Fruit fly (Drosophila melanogaster) whole organism, adult: ENCODE measurements around the gene CG42728.

Experiments used
- CG11617 ChIP-seq: fragments of 200-800 bp; sonication (Bioruptor generic); optimal IDR thresholded peaks from 2 replicates; lab custom pipeline; 2017; ENCODE audit warnings: mild to moderate bottlenecking, missing biosample characterization, missing genetic modification reagents, missing genetic modification characterization
- CG12768 ChIP-seq: fragments of 200-800 bp; sonication (Bioruptor generic); optimal IDR thresholded peaks from 2 replicates; lab custom pipeline; 2017; ENCODE audit warnings: missing biosample characterization, missing genetic modification characterization, mild to moderate bottlenecking, moderate library complexity, missing genetic modification reagents
- CG14711 ChIP-seq: fragments of 200-800 bp; sonication (Bioruptor generic); optimal IDR thresholded peaks from 2 replicates; lab custom pipeline; 2018; ENCODE audit warnings: missing biosample characterization, mild to moderate bottlenecking, missing genetic modification characterization, moderate library complexity
- CG1620 ChIP-seq: fragments of 200-800 bp; sonication (Bioruptor generic); optimal IDR thresholded peaks from 2 replicates; lab custom pipeline; 2016; ENCODE audit warnings: missing biosample characterization, missing genetic modification characterization
- CG33017 ChIP-seq: fragments of 200-800 bp; sonication (Bioruptor generic); optimal IDR thresholded peaks from 2 replicates; lab custom pipeline; 2018; ENCODE audit warnings: missing biosample characterization, mild to moderate bottlenecking, missing genetic modification characterization, moderate library complexity
- CG5204 ChIP-seq: fragments of 200-800 bp; sonication (Bioruptor generic); optimal IDR thresholded peaks from 2 replicates; lab custom pipeline; 2016; ENCODE audit warnings: missing biosample characterization, missing genetic modification characterization
- CG7045 ChIP-seq: fragments of 200-800 bp; sonication (Bioruptor generic); optimal IDR thresholded peaks from 2 replicates; lab custom pipeline; 2017; ENCODE audit warnings: missing biosample characterization, mild to moderate bottlenecking, missing genetic modification characterization
- CG7101 ChIP-seq: fragments of 200-800 bp; sonication (Bioruptor generic); optimal IDR thresholded peaks from 2 replicates; lab custom pipeline; 2018; ENCODE audit warnings: missing biosample characterization, mild to moderate bottlenecking, missing genetic modification characterization, moderate library complexity
- Clk ChIP-seq: fragments of 200-800 bp; sonication (Bioruptor generic); optimal IDR thresholded peaks from 2 replicates; lab custom pipeline; 2017; ENCODE audit warnings: missing biosample characterization, missing genetic modification characterization
- Crg-1 ChIP-seq: fragments of 200-800 bp; sonication (Bioruptor generic); optimal IDR thresholded peaks from 2 replicates; lab custom pipeline; 2016; ENCODE audit warnings: missing biosample characterization, missing genetic modification characterization
- Hr96 ChIP-seq: fragments of 200-800 bp; sonication (Bioruptor generic); optimal IDR thresholded peaks from 2 replicates; lab custom pipeline; 2016; ENCODE audit warnings: missing biosample characterization, missing genetic modification characterization
- Mnt ChIP-seq: fragments of 200-800 bp; sonication (Bioruptor generic); optimal IDR thresholded peaks from 2 replicates; lab custom pipeline; 2016; ENCODE audit warnings: missing biosample characterization, mild to moderate bottlenecking, missing genetic modification characterization
- bab1 ChIP-seq: fragments of 200-800 bp; sonication (Bioruptor generic); optimal IDR thresholded peaks from 3 replicates; lab custom pipeline; 2019; ENCODE audit warnings: missing biosample characterization, mild to moderate bottlenecking, missing genetic modification characterization, moderate library complexity
- cic ChIP-seq: fragments of 200-800 bp; sonication (Bioruptor generic); optimal IDR thresholded peaks from 2 replicates; lab custom pipeline; 2017; ENCODE audit warnings: missing biosample characterization, mild to moderate bottlenecking, missing genetic modification characterization, moderate library complexity
- cnc ChIP-seq, 2 experiments: fragments of >200 bp; optimal IDR thresholded peaks; 2 replicates each; lab custom pipeline; 2017
- kay ChIP-seq: fragments of 200-800 bp; sonication (Bioruptor generic); peaks from one replicate; lab custom pipeline; 2016; ENCODE audit warnings: missing biosample characterization, missing genetic modification characterization, borderline replicate concordance
- ovo ChIP-seq: fragments of 200-800 bp; sonication (Bioruptor generic); optimal IDR thresholded peaks from 2 replicates; lab custom pipeline; 2016; ENCODE audit warnings: missing biosample characterization, missing genetic modification characterization
- pad ChIP-seq: fragments of 200-800 bp; sonication (Bioruptor generic); optimal IDR thresholded peaks from 3 replicates; lab custom pipeline; 2017; ENCODE audit warnings: missing biosample characterization, missing genetic modification characterization, mild to moderate bottlenecking, moderate library complexity, missing genetic modification reagents
- tj ChIP-seq: fragments of 200-800 bp; sonication (Bioruptor generic); optimal IDR thresholded peaks from 3 replicates; lab custom pipeline; 2017; ENCODE audit warnings: missing biosample characterization, mild to moderate bottlenecking, missing genetic modification characterization, moderate library complexity
- toe ChIP-seq: fragments of 200-800 bp; sonication (Bioruptor generic); optimal IDR thresholded peaks from 2 replicates; lab custom pipeline; 2016; ENCODE audit warnings: missing biosample characterization, missing genetic modification characterization

Gene CG42728

DNA sequence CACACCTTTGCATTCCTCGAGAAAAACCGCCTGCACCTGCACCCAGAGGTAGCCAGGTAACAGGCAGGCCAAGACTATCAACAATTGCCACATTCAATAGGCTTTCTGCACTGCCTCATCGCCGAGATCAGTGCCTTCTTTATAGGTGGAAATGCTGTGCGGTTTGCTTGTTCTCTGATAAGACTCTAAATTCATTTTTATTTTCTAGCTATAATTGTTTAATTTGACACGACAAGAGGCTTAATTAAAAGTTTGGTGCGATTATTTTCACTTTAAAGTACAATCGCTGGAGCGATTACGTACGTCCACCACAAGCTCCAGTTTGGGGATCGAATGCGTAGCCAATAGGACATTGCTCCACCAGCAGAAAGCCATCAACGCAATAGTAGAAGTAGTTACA lies 580 bp downstream of the CG42728 start, which contains the start of gene CG42729:
Gene CG42729, minus strand, starts transcription at position 101 of the 400 bp plus-strand sequence.
- TF ChIP-seq CG1620 (GFP tag; lab: Kevin White, UChicago) (no peak), kay (GFP tag; lab: Kevin White, UChicago) (no peak), CG5204 (GFP tag; lab: Kevin White, UChicago) (no peak), pad (GFP tag; lab: Kevin White, UChicago) (no peak), toe (no peak), cic (GFP tag; lab: Kevin White, UChicago) (no peak), Mnt (GFP tag; lab: Kevin White, UChicago) (no peak), CG7045 (GFP tag; lab: Kevin White, UChicago) (no peak)

DNA sequence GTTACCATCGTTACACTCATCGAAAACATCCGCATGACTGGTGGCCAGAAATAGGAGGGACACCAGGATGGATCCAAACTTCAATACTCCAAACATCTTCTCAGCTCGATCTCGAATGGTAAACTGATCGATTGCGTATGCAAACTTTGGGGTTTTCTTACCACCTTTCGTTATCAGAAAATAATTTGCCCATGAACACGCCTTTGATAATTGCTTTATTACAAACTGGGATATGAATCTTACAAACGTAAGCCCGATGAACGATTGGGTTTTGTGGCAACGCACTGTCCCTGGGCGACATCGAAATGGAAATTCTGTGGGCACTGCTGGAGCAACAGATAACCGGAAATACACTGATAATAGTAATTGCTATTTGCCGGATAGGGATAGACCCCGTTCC lies 1.3 kb downstream of the CG42728 start, which contains the start of gene CG33985:
Gene CG33985, minus strand, starts transcription at position 101 of the 400 bp plus-strand sequence.
- TF ChIP-seq toe (no peak), Mnt (GFP tag; lab: Kevin White, UChicago) (no peak), CG12768 (GFP tag; lab: Kevin White, UChicago) (no peak), cic (GFP tag; lab: Kevin White, UChicago) (no peak), CG7045 (GFP tag; lab: Kevin White, UChicago) (no peak), CG5204 (GFP tag; lab: Kevin White, UChicago) (no peak), CG33017 (no peak), cnc (optimal IDR thresholded peaks at IDR 0.05; lab: Kevin White, UChicago) (no peak), pad (GFP tag; lab: Kevin White, UChicago) (no peak), CG7101 (tag; lab: Kevin White, UChicago) (no peak), bab1 (no peak), CG14711 (tag; lab: Kevin White, UChicago) (no peak), CG11617 (GFP tag; lab: Kevin White, UChicago) (no peak), tj (no peak), CG1620 (GFP tag; lab: Kevin White, UChicago) (no peak), kay (GFP tag; lab: Kevin White, UChicago) (no peak), Clk (GFP tag; lab: Kevin White, UChicago) (no peak), Crg-1 (GFP tag; lab: Kevin White, UChicago) (no peak), Hr96 (no peak), ovo (no peak)

DNA sequence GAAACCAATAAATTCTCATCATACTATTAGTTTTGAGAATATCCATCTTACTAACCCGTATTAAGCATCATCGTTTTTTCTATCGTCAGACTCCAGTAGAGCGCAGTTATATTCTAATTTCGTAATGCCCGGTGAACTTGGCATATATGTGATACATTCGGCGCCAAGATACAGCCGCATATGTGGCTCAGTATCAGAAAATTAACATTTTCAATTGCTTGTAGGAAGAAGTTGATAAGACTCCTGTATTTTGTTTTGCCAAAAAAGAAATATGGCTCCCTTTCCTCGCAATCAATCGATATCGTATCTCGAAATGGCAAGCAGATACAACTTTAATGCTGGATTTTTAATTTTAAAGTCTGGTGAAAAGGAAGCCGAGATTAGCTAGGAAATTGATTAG lies 2.8 kb downstream of the CG42728 start, which contains the start of gene CG33986:
Gene CG33986, minus strand, starts transcription at position 101 of the 400 bp plus-strand sequence.
- TF ChIP-seq CG1620 (GFP tag; lab: Kevin White, UChicago) = no peak
- TF ChIP-seq CG5204 (GFP tag; lab: Kevin White, UChicago) = no peak

DNA sequence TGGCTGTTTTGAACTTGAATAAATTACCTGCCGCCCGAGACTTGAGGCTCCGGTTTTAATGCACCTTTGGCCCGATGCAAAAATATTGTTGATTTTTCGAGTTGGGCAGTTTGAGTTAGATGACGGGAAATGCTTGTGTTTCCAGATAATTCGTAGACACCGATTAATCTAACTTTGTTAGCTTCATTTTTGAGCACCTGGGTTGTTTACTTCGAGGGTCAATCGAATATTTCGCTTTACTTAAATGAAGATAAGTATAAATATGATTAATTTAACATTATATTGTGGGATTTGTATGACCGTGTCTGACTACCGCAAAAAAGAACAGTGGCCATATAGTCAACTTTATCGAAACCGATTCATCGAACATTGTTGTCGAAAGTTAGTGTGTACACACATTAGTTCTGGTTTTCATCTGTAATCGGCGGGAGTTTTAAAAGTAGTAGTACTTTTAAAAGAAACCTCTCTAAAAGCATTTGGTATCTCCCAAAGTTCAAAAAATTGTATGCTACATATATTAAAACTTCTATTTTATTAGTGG lies 4.1 kb downstream of the CG42728 start, which contains the start of gene CG7945:
Gene CG7945, minus strand, starts transcription at position 332 of the 541 bp plus-strand sequence.
- TF ChIP-seq kay (GFP tag; lab: Kevin White, UChicago) (peak; percentile 8), bab1 (peak; percentile 70), Clk (GFP tag; lab: Kevin White, UChicago) (no peak), CG12768 (GFP tag; lab: Kevin White, UChicago) (no peak), Mnt (GFP tag; lab: Kevin White, UChicago) (no peak), CG1620 (GFP tag; lab: Kevin White, UChicago) (no peak)

DNA sequence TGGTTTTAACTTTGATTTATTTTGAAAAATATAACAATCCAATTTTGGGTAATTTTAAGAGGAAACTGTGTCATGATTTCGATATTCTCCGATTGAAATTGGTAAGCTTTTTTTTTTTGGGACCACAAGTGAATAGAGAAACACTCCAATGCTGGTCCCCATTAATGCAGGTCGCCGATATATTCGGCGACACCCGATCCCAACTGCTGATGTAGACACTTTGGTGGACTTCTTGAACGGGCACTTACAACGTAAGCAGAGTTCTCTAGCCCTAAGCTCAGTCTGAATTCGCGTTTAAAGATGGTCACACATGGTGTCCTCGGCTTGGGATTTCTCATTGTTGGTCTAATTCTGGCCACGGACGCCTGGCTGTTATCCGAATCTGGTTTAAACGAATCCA lies 7.7 kb downstream of the CG42728 start, which contains the start of gene yellow-k:
Gene yellow-k, plus strand, starts transcription at position 301 of the 400 bp plus-strand sequence.
- TF ChIP-seq bab1 (peak; percentile 7), CG33017 (no peak), CG14711 (tag; lab: Kevin White, UChicago) (no peak), tj (peak; percentile 82), CG11617 (GFP tag; lab: Kevin White, UChicago) (no peak), Mnt (GFP tag; lab: Kevin White, UChicago) (no peak), kay (GFP tag; lab: Kevin White, UChicago) (no peak)

DNA sequence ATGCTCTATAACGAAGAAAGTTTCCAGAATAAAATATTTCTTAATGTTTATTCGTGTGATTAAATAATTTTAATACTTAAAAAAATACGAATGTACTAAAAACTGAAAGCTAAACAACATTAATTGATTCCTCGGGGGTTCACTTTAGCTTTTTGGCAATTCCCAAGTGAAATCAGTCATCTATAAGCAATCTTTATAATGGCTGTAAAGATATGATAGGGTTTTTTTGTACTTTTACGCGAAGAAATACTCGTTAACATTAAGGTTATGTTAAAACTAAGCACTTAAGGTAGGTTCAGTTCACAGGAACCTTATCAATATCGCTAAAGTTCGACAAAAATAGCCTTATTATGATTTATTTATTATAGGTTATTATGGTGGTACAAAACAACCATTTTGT lies 8.1 kb downstream of the CG42728 start:
- no peak for TF ChIP-seq cic (GFP tag; lab: Kevin White, UChicago)
- no peak for TF ChIP-seq CG12768 (GFP tag; lab: Kevin White, UChicago)
- TF ChIP-seq Crg-1 (GFP tag; lab: Kevin White, UChicago) = no peak
- TF ChIP-seq Hr96 = no peak
- no peak for TF ChIP-seq CG14711 (tag; lab: Kevin White, UChicago)
- TF ChIP-seq cnc (optimal IDR thresholded peaks at IDR 0.05; lab: Kevin White, UChicago) = no peak
- TF ChIP-seq CG5204 (GFP tag; lab: Kevin White, UChicago) = no peak
- no peak for TF ChIP-seq bab1
- no peak for TF ChIP-seq toe
- no peak for TF ChIP-seq kay (GFP tag; lab: Kevin White, UChicago)
- no peak for TF ChIP-seq CG7045 (GFP tag; lab: Kevin White, UChicago)
- no peak for TF ChIP-seq CG33017
- no peak for TF ChIP-seq tj
- no peak for TF ChIP-seq CG1620 (GFP tag; lab: Kevin White, UChicago)
- TF ChIP-seq Clk (GFP tag; lab: Kevin White, UChicago) = no peak
- no peak for TF ChIP-seq Mnt (GFP tag; lab: Kevin White, UChicago)
- no peak for TF ChIP-seq CG7101 (tag; lab: Kevin White, UChicago)
- no peak for TF ChIP-seq CG11617 (GFP tag; lab: Kevin White, UChicago)

DNA sequence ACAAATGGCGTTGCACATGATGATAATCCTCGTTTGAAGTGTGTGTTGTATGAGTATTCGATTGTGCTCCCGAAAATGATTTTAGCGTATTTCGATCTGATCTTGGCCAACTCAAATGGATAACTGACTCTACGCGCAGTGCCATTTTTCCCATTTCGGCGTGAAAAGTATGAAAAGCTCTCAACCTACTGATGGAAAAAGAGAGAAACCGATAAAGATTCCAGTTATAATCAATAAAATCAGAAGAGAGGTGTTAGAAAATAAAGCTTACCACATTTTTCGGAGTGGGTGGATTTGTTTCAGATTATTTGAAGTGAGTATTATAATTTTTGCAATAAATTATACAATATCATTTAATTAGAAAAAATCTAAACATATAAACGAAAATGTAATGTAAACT lies 8.5 kb downstream of the CG42728 start, which contains the start of gene mex1:
Gene mex1, minus strand, starts transcription at position 101 of the 400 bp plus-strand sequence.
- no peak for TF ChIP-seq bab1
- TF ChIP-seq ovo = no peak
- TF ChIP-seq CG12768 (GFP tag; lab: Kevin White, UChicago) = no peak
- TF ChIP-seq toe = no peak
- no peak for TF ChIP-seq tj
- no peak for TF ChIP-seq CG14711 (tag; lab: Kevin White, UChicago)
- no peak for TF ChIP-seq CG1620 (GFP tag; lab: Kevin White, UChicago)
- no peak for TF ChIP-seq cnc (optimal IDR thresholded peaks at IDR 0.05; lab: Kevin White, UChicago)
- no peak for TF ChIP-seq CG11617 (GFP tag; lab: Kevin White, UChicago)
- TF ChIP-seq Hr96 = no peak
- no peak for TF ChIP-seq CG7045 (GFP tag; lab: Kevin White, UChicago)
- no peak for TF ChIP-seq pad (GFP tag; lab: Kevin White, UChicago)
- no peak for TF ChIP-seq cic (GFP tag; lab: Kevin White, UChicago)
- no peak for TF ChIP-seq Crg-1 (GFP tag; lab: Kevin White, UChicago)
- no peak for TF ChIP-seq Clk (GFP tag; lab: Kevin White, UChicago)
- TF ChIP-seq CG5204 (GFP tag; lab: Kevin White, UChicago) = no peak
- TF ChIP-seq CG33017 = no peak
- TF ChIP-seq CG7101 (tag; lab: Kevin White, UChicago) = no peak
- no peak for TF ChIP-seq Mnt (GFP tag; lab: Kevin White, UChicago)
- no peak for TF ChIP-seq kay (GFP tag; lab: Kevin White, UChicago)
